Worm (Caenorhabditis elegans): ENCODE results near the gene mtre-1.

mtre-1 gene

DNA sequence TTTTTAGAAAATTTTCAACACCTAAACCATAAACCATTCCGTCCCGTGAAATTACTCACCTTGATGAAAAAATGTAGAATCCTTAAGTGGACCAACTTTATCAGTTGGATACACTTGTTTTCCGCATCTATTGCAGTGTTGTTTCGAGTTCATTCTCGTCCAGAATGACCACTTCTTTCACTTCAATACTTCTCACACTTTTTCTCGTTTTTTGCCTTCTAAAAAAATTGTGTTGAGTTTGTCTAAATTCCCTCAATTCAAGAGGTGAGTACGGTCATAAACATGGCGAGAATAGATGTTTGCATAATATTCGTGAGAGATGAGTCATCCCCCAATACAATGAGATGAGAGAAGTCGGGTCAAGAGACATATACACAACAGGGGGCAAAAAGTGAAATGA is 42.2 kb upstream of the mtre-1 start, which contains the start of gene ltd-1:
Gene ltd-1 (minus strand): TSS at position 218 of the 400 bp plus-strand sequence.
- TF ChIP-seq efl-1 (optimal IDR thresholded peaks at IDR 0.05) = no peak
- peak in 1 of 2 experiments; percentile 60 for TF ChIP-seq efl-1 (GFP tag; optimal IDR thresholded peaks at IDR 0.05 in 1 of 2)
- peak; percentile 21 for TF ChIP-seq blmp-1 (tag; optimal IDR thresholded peaks at IDR 0.05)
- TF ChIP-seq vab-15 (tag; optimal IDR thresholded peaks at IDR 0.05) = no peak

DNA sequence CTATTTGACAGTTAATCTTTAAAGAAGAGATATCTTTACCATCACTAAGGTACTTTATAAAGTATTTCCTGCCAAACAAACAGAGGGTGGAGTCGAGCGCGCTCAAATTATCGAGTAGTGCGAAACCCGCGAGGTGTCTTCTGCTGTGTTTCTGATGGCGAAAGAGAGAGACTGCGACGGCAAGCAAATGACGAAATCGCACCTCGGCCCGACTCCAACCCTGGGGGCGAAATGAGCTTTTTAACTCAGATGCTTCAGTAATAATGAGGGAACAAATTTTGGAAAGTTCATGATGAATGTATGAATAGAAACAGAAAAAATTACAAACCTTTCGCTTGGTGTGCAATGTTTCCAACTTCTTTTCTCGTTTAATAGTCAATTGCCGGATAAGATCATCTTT is 41.2 kb upstream of the mtre-1 start:
- peak; percentile 98 for TF ChIP-seq snpc-4 (tag; optimal IDR thresholded peaks at IDR 0.05)
- TF ChIP-seq ceh-88 (GFP tag; IDR thresholded peaks at IDR 0.05) = no peak
- no peak for TF ChIP-seq unc-86 (tag; optimal IDR thresholded peaks at IDR 0.05)
- no peak for TF ChIP-seq ets-5 (GFP tag; IDR thresholded peaks at IDR 0.05)
- peak; percentile 34 for TF ChIP-seq lin-13 (GFP tag; optimal IDR thresholded peaks at IDR 0.05)
- no peak for TF ChIP-seq nhr-28 (tag; optimal IDR thresholded peaks at IDR 0.05)
- no peak for TF ChIP-seq ceh-90 (tag; optimal IDR thresholded peaks at IDR 0.05)
- no peak for TF ChIP-seq lir-3 (tag; optimal IDR thresholded peaks at IDR 0.05; ENCODE audit: poor library complexity)
- peak; percentile 43 for TF ChIP-seq aly-2 (tag; optimal IDR thresholded peaks at IDR 0.05)
- no peak for TF ChIP-seq irx-1 (tag; optimal IDR thresholded peaks at IDR 0.05)
- TF ChIP-seq nhr-47 (tag; optimal IDR thresholded peaks at IDR 0.05) = peak; percentile 84
- no peak for TF ChIP-seq nhr-76 (tag; optimal IDR thresholded peaks at IDR 0.05)
- TF ChIP-seq alr-1 (tag; optimal IDR thresholded peaks at IDR 0.05; ENCODE audit: borderline replicate concordance) = no peak
- TF ChIP-seq fkh-4 (tag; optimal IDR thresholded peaks at IDR 0.05; ENCODE audit: borderline replicate concordance) = no peak
- TF ChIP-seq hpl-2 (GFP tag; optimal IDR thresholded peaks at IDR 0.05) = peak; percentile 62
- no peak for TF ChIP-seq fkh-10 (GFP tag; optimal IDR thresholded peaks at IDR 0.05)
- peak; percentile 79 for TF ChIP-seq nhr-20 (tag; optimal IDR thresholded peaks at IDR 0.05)
- no peak for TF ChIP-seq pag-3 (tag; optimal IDR thresholded peaks at IDR 0.05; ENCODE audit: borderline replicate concordance, insufficient read depth)
- TF ChIP-seq mef-2 (tag; optimal IDR thresholded peaks at IDR 0.05) = no peak
- no peak for TF ChIP-seq aha-1 (tag; optimal IDR thresholded peaks at IDR 0.05)
- TF ChIP-seq efl-1 (optimal IDR thresholded peaks at IDR 0.05) = peak; percentile 62 to 70
- TF ChIP-seq efl-1 (GFP tag; optimal IDR thresholded peaks at IDR 0.05 in 1 of 2) = peak; percentile 23 to 95
- peak; percentile 83 for TF ChIP-seq snu-23 (GFP tag; optimal IDR thresholded peaks at IDR 0.05)
- no peak for TF ChIP-seq nhr-11 (tag; optimal IDR thresholded peaks at IDR 0.05)
- TF ChIP-seq nhr-12 (tag; optimal IDR thresholded peaks at IDR 0.05) = no peak
- peak; percentile 87 for TF ChIP-seq nhr-71 (tag; optimal IDR thresholded peaks at IDR 0.05)
- peak; percentile 42 for TF ChIP-seq fkh-8 (tag; optimal IDR thresholded peaks at IDR 0.05)
- TF ChIP-seq fos-1 (tag; optimal IDR thresholded peaks at IDR 0.05) = peak; percentile 41
- peak; percentile 85 for TF ChIP-seq nhr-19 (GFP tag; conservative IDR thresholded peaks at IDR 0.05)
- TF ChIP-seq lin-15B (tag; optimal IDR thresholded peaks at IDR 0.05) = no peak
- TF ChIP-seq tlp-1 (tag; optimal IDR thresholded peaks at IDR 0.05) = no peak
- TF ChIP-seq unc-62 (GFP tag; optimal IDR thresholded peaks at IDR 0.05) = no peak
- no peak for TF ChIP-seq efl-3 (GFP tag; optimal IDR thresholded peaks at IDR 0.05)
- TF ChIP-seq blmp-1 (tag; optimal IDR thresholded peaks at IDR 0.05) = no peak
- peak; percentile 46 to 57 (median 57) for TF ChIP-seq dpl-1 (GFP tag; optimal IDR thresholded peaks at IDR 0.05)
- no peak for TF ChIP-seq mdl-1 (tag; optimal IDR thresholded peaks at IDR 0.05)
- no peak for TF ChIP-seq sup-37 (GFP tag; optimal IDR thresholded peaks at IDR 0.05)
- TF ChIP-seq ztf-4 (tag; optimal IDR thresholded peaks at IDR 0.05) = no peak
- TF ChIP-seq tbx-2 (tag; optimal IDR thresholded peaks at IDR 0.05) = peak; percentile 51
- TF ChIP-seq hlh-4 (tag; optimal IDR thresholded peaks at IDR 0.05) = no peak
- TF ChIP-seq C16A3.4 (tag; optimal IDR thresholded peaks at IDR 0.05) = peak; percentile 18
- no peak for TF ChIP-seq sptf-1 (tag; optimal IDR thresholded peaks at IDR 0.05)
- TF ChIP-seq F16B12.6 (tag; optimal IDR thresholded peaks at IDR 0.05) = no peak
- no peak for TF ChIP-seq unc-98 (GFP tag; IDR thresholded peaks at IDR 0.05)
- TF ChIP-seq dsc-1 (tag; optimal IDR thresholded peaks at IDR 0.05) = peak; percentile 49
- peak; percentile 8 for TF ChIP-seq unc-130 (tag; optimal IDR thresholded peaks at IDR 0.05)
- TF ChIP-seq ama-1 (optimal IDR thresholded peaks at IDR 0.05) = peak; percentile 73
- peak; percentile 38; the same call in 1 of the 2 replicates for TF ChIP-seq mab-9 (GFP tag; IDR thresholded peaks at IDR 0.05)
- TF ChIP-seq C34B4.2 (tag; optimal IDR thresholded peaks at IDR 0.05) = no peak
- TF ChIP-seq pqm-1 (tag; optimal IDR thresholded peaks at IDR 0.05) = no peak
- TF ChIP-seq egl-27 (tag; optimal IDR thresholded peaks at IDR 0.05) = peak in 1 of 2 experiments; percentile 6
- no peak for TF ChIP-seq vab-15 (tag; optimal IDR thresholded peaks at IDR 0.05)

Data from whole organism, L1 larva.